Worm (Caenorhabditis elegans): ENCODE results near the gene col-172.

DNA sequence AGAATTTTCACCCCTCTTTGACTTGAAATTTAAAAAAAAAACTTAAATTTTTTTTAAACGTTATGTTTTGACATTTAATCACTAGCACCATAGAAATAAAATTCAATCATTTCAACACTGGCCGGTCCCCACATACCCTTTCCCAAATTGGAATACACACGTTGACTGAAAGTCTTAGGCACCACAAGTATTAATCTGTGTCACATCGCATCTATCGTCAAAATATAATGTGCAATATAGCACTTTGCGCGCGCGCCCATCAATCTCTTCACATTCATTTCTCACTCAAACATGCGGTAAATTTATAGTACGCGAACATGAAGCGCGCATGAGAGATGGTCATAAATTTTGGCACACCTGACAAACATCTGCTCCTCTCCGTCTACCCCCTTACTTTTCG is 14.7 kb downstream of the col-172 start:
- TF ChIP-seq pag-3 (tag; optimal IDR thresholded peaks at IDR 0.05; ENCODE audit: borderline replicate concordance) (no peak), ama-1 (optimal IDR thresholded peaks at IDR 0.05) (no peak)

All from whole organism, late embryonic.